Fruit fly (Drosophila melanogaster) whole organism, embryonic: ENCODE results near the gene CG4607.

Experiments
- Asciz ChIP-seq: fragments of 200-800 bp; sonication (Bioruptor generic); optimal IDR thresholded peaks from 2 replicates; lab custom pipeline; 2017; ENCODE audit warnings: missing biosample characterization, mild to moderate bottlenecking, missing genetic modification characterization, missing genetic modification reagents
- Atf6 ChIP-seq: fragments of 200-800 bp; sonication (Bioruptor generic); IDR thresholded peaks from 2 replicates; pipeline ENCODE4 v1.3.6; 2022; ENCODE audit warnings: missing biosample characterization, missing genetic modification characterization
- BtbVII ChIP-seq: fragments of 200-800 bp; sonication (Bioruptor generic); optimal IDR thresholded peaks from 3 replicates; lab custom pipeline; 2017; ENCODE audit warnings: missing biosample characterization, mild to moderate bottlenecking, missing genetic modification characterization
- Bteb2 ChIP-seq: fragments of 200-800 bp; sonication (Bioruptor generic); optimal IDR thresholded peaks from 2 replicates; lab custom pipeline; 2016; ENCODE audit warnings: missing biosample characterization, missing genetic modification characterization
- CG11085 ChIP-seq: fragments of 200-800 bp; sonication (Bioruptor generic); IDR thresholded peaks from 2 replicates; pipeline ENCODE4 v1.3.6; 2022; ENCODE audit warnings: missing biosample characterization, missing genetic modification characterization
- CG11093 ChIP-seq: fragments of 200-800 bp; sonication (Bioruptor generic); IDR thresholded peaks from 3 replicates; pipeline ENCODE4 v1.3.6; 2022; ENCODE audit warnings: missing biosample characterization, missing genetic modification characterization
- CG15514 ChIP-seq: fragments of 200-800 bp; sonication (Bioruptor generic); optimal IDR thresholded peaks from 3 replicates; lab custom pipeline; 2017; ENCODE audit warnings: missing biosample characterization, missing genetic modification characterization, mild to moderate bottlenecking, moderate library complexity, missing genetic modification reagents
- CG1792 ChIP-seq: fragments of 200-800 bp; sonication (Bioruptor generic); optimal IDR thresholded peaks from 2 replicates; lab custom pipeline; 2016; ENCODE audit warnings: missing biosample characterization, missing genetic modification characterization
- CG1832 ChIP-seq: fragments of 200-800 bp; sonication (Bioruptor generic); optimal IDR thresholded peaks from 2 replicates; lab custom pipeline; 2017; ENCODE audit warnings: missing biosample characterization, mild to moderate bottlenecking, missing genetic modification characterization, inconsistent platforms
- CG18764 ChIP-seq: fragments of 200-800 bp; sonication (Bioruptor generic); optimal IDR thresholded peaks from 3 replicates; lab custom pipeline; 2016; ENCODE audit warnings: missing biosample characterization, missing genetic modification characterization
- CG2202 ChIP-seq: fragments of 200-800 bp; sonication (Bioruptor generic); optimal IDR thresholded peaks from 2 replicates; lab custom pipeline; 2018; ENCODE audit warnings: missing biosample characterization, mild to moderate bottlenecking, missing genetic modification characterization
- CG3847 ChIP-seq: fragments of 200-800 bp; sonication (Bioruptor generic); IDR thresholded peaks from 2 replicates; pipeline ENCODE4 v1.3.6; 2022; ENCODE audit warnings: missing biosample characterization, missing genetic modification characterization
- CG43689 ChIP-seq: fragments of 200-800 bp; sonication (Bioruptor generic); IDR thresholded peaks from 2 replicates; pipeline ENCODE4 v1.3.6; 2022; ENCODE audit warnings: missing biosample characterization, missing genetic modification characterization
- CG4404 ChIP-seq: fragments of 200-800 bp; sonication (Bioruptor generic); IDR thresholded peaks from 2 replicates; pipeline ENCODE4 v1.3.6; 2022; ENCODE audit warnings: missing biosample characterization, missing genetic modification characterization
- CG7786 ChIP-seq: fragments of 200-800 bp; sonication (Bioruptor generic); optimal IDR thresholded peaks from 2 replicates; lab custom pipeline; 2016; ENCODE audit warnings: missing biosample characterization, missing genetic modification characterization
- CG7963 ChIP-seq: fragments of 200-800 bp; sonication (Bioruptor generic); IDR thresholded peaks from 3 replicates; pipeline ENCODE4 v1.3.6; 2022; ENCODE audit warnings: missing biosample characterization, missing genetic modification characterization; ENCODE audit not compliant: partially characterized antibody
- CG8478 ChIP-seq: fragments of >200 bp; optimal IDR thresholded peaks from 2 replicates; lab custom pipeline; 2018
- D19B ChIP-seq: fragments of 200-800 bp; sonication (Bioruptor generic); optimal IDR thresholded peaks from 2 replicates; lab custom pipeline; 2017; ENCODE audit warnings: missing biosample characterization, mild to moderate bottlenecking, missing genetic modification characterization
- Dek ChIP-seq: fragments of 200-800 bp; sonication (Bioruptor generic); optimal IDR thresholded peaks from 3 replicates; lab custom pipeline; 2019; ENCODE audit warnings: missing biosample characterization, mild to moderate bottlenecking, missing genetic modification characterization, moderate library complexity
- Fer2 ChIP-seq: fragments of 200-800 bp; sonication (Bioruptor generic); optimal IDR thresholded peaks from 2 replicates; lab custom pipeline; 2018; ENCODE audit warnings: missing biosample characterization, mild to moderate bottlenecking, missing genetic modification characterization, moderate library complexity
- Hr51 ChIP-seq, 2 experiments: fragments of 200-800 bp; sonication (Bioruptor generic); optimal IDR thresholded peaks; 2 replicates in 1 of 2; 3 replicates in 1 of 2; lab custom pipeline; 2016 to 2018; ENCODE audit warnings: missing biosample characterization in 2 of 2, missing genetic modification characterization in 2 of 2, mild to moderate bottlenecking in 1 of 2, moderate library complexity in 1 of 2
- MBD-R2 ChIP-seq: fragments of 200-800 bp; sonication (Bioruptor generic); IDR thresholded peaks from 2 replicates; pipeline ENCODE4 v1.3.6; 2022; ENCODE audit warnings: missing biosample characterization, missing genetic modification characterization
- Mad ChIP-seq: fragments of 200-800 bp; sonication (Bioruptor generic); optimal IDR thresholded peaks from 2 replicates; lab custom pipeline; 2016; ENCODE audit warnings: missing biosample characterization, missing genetic modification characterization
- Max ChIP-seq: fragments of 200-800 bp; sonication (Bioruptor generic); optimal IDR thresholded peaks from 2 replicates; lab custom pipeline; 2016; ENCODE audit warnings: missing biosample characterization, mild to moderate bottlenecking, missing genetic modification characterization
- NC2α ChIP-seq: fragments of 200-800 bp; sonication (Bioruptor generic); optimal IDR thresholded peaks from 2 replicates; lab custom pipeline; 2016; ENCODE audit warnings: missing biosample characterization, missing genetic modification characterization
- Rfx ChIP-seq: fragments of 200-800 bp; sonication (Bioruptor generic); IDR thresholded peaks from 2 replicates; pipeline ENCODE4 v1.3.6; 2022; ENCODE audit warnings: missing biosample characterization, missing genetic modification characterization
- Sox102F ChIP-seq: fragments of 200-800 bp; sonication (Bioruptor generic); optimal IDR thresholded peaks from 2 replicates; lab custom pipeline; 2018; ENCODE audit warnings: missing biosample characterization, mild to moderate bottlenecking, missing genetic modification characterization, moderate library complexity
- Stat92E ChIP-seq, 3 experiments: fragments of >200 bp in 2 of 3; fragments of 200-800 bp in 1 of 3; sonication (Bioruptor generic) in 1 of 3; optimal IDR thresholded peaks; 2 replicates each; lab custom pipeline; 2017 to 2019; ENCODE audit warnings: missing biosample characterization in 3 of 3, missing genetic modification characterization in 3 of 3, mild to moderate bottlenecking in 1 of 3, moderate library complexity in 1 of 3
- abd-A ChIP-seq: fragments of 200-800 bp; sonication (Bioruptor generic); optimal IDR thresholded peaks from 3 replicates; lab custom pipeline; 2019; ENCODE audit warnings: missing biosample characterization, mild to moderate bottlenecking, missing genetic modification characterization, moderate library complexity
- bigmax ChIP-seq: fragments of 200-800 bp; sonication (Bioruptor generic); optimal IDR thresholded peaks from 2 replicates; lab custom pipeline; 2018; ENCODE audit warnings: missing biosample characterization, mild to moderate bottlenecking, missing genetic modification characterization
- ci ChIP-seq: fragments of 200-800 bp; sonication (Bioruptor generic); IDR thresholded peaks from 3 replicates; pipeline ENCODE4 v1.3.6; 2022; ENCODE audit warnings: missing biosample characterization, missing genetic modification characterization
- da ChIP-seq: fragments of 200-800 bp; sonication (Bioruptor generic); optimal IDR thresholded peaks from 2 replicates; lab custom pipeline; 2016; ENCODE audit warnings: missing biosample characterization, missing genetic modification characterization
- ewg ChIP-seq: fragments of 200-800 bp; sonication (Bioruptor generic); optimal IDR thresholded peaks from 3 replicates; lab custom pipeline; 2017; ENCODE audit warnings: mild to moderate bottlenecking, missing biosample characterization, missing genetic modification reagents, missing genetic modification characterization
- exex ChIP-seq: fragments of 200-800 bp; sonication (Bioruptor generic); optimal IDR thresholded peaks from 4 replicates; lab custom pipeline; 2018; ENCODE audit warnings: missing biosample characterization, mild to moderate bottlenecking, missing genetic modification characterization, moderate library complexity
- gt ChIP-seq: fragments of 200-800 bp; sonication (Bioruptor generic); IDR thresholded peaks from 2 replicates; pipeline ENCODE4 v1.3.6; 2022; ENCODE audit warnings: missing biosample characterization, missing genetic modification characterization
- knrl ChIP-seq: fragments of 200-800 bp; sonication (Bioruptor generic); IDR thresholded peaks from 3 replicates; pipeline ENCODE4 v1.3.6; 2022; ENCODE audit warnings: missing biosample characterization, missing genetic modification characterization; ENCODE audit not compliant: partially characterized antibody
- lbe ChIP-seq: fragments of 200-800 bp; sonication (Bioruptor generic); optimal IDR thresholded peaks from 2 replicates; lab custom pipeline; 2016; ENCODE audit warnings: missing biosample characterization, mild to moderate bottlenecking, missing genetic modification characterization
- nerfin-2 ChIP-seq: fragments of 200-800 bp; sonication (Bioruptor generic); IDR thresholded peaks from 2 replicates; pipeline ENCODE4 v1.3.6; 2022; ENCODE audit warnings: missing biosample characterization, missing genetic modification characterization; ENCODE audit not compliant: partially characterized antibody
- onecut ChIP-seq: fragments of 200-800 bp; sonication (Bioruptor generic); IDR thresholded peaks from 2 replicates; pipeline ENCODE4 v1.3.6; 2022; ENCODE audit warnings: missing biosample characterization, missing genetic modification characterization
- p53 ChIP-seq: fragments of 200-800 bp; sonication (Bioruptor generic); optimal IDR thresholded peaks from 2 replicates; lab custom pipeline; 2016; ENCODE audit warnings: missing biosample characterization, missing genetic modification characterization
- pan ChIP-seq, 4 experiments: fragments of >200 bp in 3 of 4; fragments of 200-800 bp in 1 of 4; sonication (Bioruptor generic) in 1 of 4; optimal IDR thresholded peaks in 3 of 4; IDR thresholded peaks in 1 of 4; 2 replicates each; pipeline versions ENCODE4 v1.3.6 to Lab custom; 2017 to 2022; ENCODE audit warnings: missing biosample characterization in 2 of 4, missing genetic modification characterization in 2 of 4, mixed read lengths in 1 of 4
- phol ChIP-seq: fragments of 200-800 bp; sonication (Bioruptor generic); optimal IDR thresholded peaks from 3 replicates; lab custom pipeline; 2018; ENCODE audit warnings: missing biosample characterization, mild to moderate bottlenecking, missing genetic modification characterization, moderate library complexity
- sens ChIP-seq: fragments of 200-800 bp; sonication (Bioruptor generic); peaks from one replicate; lab custom pipeline; 2016; ENCODE audit warnings: missing biosample characterization, missing genetic modification characterization
- sima ChIP-seq: fragments of 200-800 bp; sonication (Bioruptor generic); optimal IDR thresholded peaks from 2 replicates; lab custom pipeline; 2016; ENCODE audit warnings: missing biosample characterization, missing genetic modification characterization
- tna ChIP-seq: fragments of 200-800 bp; sonication (Bioruptor generic); IDR thresholded peaks from 2 replicates; pipeline ENCODE4 v1.3.6; 2022; ENCODE audit warnings: missing biosample characterization, missing genetic modification characterization; ENCODE audit not compliant: partially characterized antibody
- trh ChIP-seq: fragments of 200-800 bp; sonication (Bioruptor generic); optimal IDR thresholded peaks from 2 replicates; lab custom pipeline; 2016; ENCODE audit warnings: missing biosample characterization, missing genetic modification characterization
- unc-4 ChIP-seq: fragments of 200-800 bp; sonication (Bioruptor generic); IDR thresholded peaks from 2 replicates; pipeline ENCODE4 v1.3.6; 2022; ENCODE audit warnings: missing biosample characterization, missing genetic modification characterization; ENCODE audit not compliant: partially characterized antibody
- wek ChIP-seq: fragments of 200-800 bp; sonication (Bioruptor generic); optimal IDR thresholded peaks from 3 replicates; lab custom pipeline; 2018; ENCODE audit warnings: missing biosample characterization, mild to moderate bottlenecking, missing genetic modification characterization, moderate library complexity
- zen ChIP-seq: fragments of 200-800 bp; sonication (Bioruptor generic); optimal IDR thresholded peaks from 3 replicates; lab custom pipeline; 2018; ENCODE audit warnings: missing biosample characterization, mild to moderate bottlenecking, missing genetic modification characterization, moderate library complexity

The CG4607 gene

dm6 chrX:7095292-7095911 lies 26.2 kb downstream of the CG4607 start (continued):
- TF ChIP-seq Rfx: peak; percentile 82
- no peak for TF ChIP-seq bigmax (GFP tag; lab: Kevin White, UChicago)
- TF ChIP-seq sens (GFP tag; lab: Kevin White, UChicago): peak; percentile 95
- no peak for TF ChIP-seq knrl (GFP tag; lab: Robert Waterston, UW)
- no peak for TF ChIP-seq da (GFP tag; lab: Kevin White, UChicago)
- peak; percentile 72 for TF ChIP-seq Dek (tag; lab: Kevin White, UChicago)
- peak; percentile 76 for TF ChIP-seq Asciz (GFP tag; lab: Kevin White, UChicago)
- TF ChIP-seq Sox102F (GFP tag; lab: Kevin White, UChicago): peak; percentile 89
- peak; percentile 72 for TF ChIP-seq CG11093
- TF ChIP-seq D19B (GFP tag; lab: Kevin White, UChicago): peak; percentile 12
- no peak for TF ChIP-seq CG4404 (GFP tag; lab: Robert Waterston, UW)
- no peak for TF ChIP-seq CG1832
- peak; percentile 50 for TF ChIP-seq Mad
- TF ChIP-seq CG15514: peak; percentile 58
- TF ChIP-seq trh (GFP tag; lab: Kevin White, UChicago): no peak
- TF ChIP-seq ci (GFP tag; lab: Robert Waterston, UW): peak; percentile 90
- TF ChIP-seq Hr51 (GFP tag; optimal IDR thresholded peaks at IDR 0.05; lab: Kevin White, UChicago): peak; percentile 46 to 87
- peak; percentile 10 for TF ChIP-seq zen (tag; lab: Kevin White, UChicago)
- TF ChIP-seq unc-4: no peak
- TF ChIP-seq CG8478 (lab: Kevin White, UChicago): no peak
- TF ChIP-seq CG18764: peak; percentile 61
- TF ChIP-seq BtbVII (GFP tag; lab: Kevin White, UChicago): peak; percentile 44
- TF ChIP-seq wek (GFP tag; lab: Kevin White, UChicago): peak; percentile 70
- peak; percentile 67 for TF ChIP-seq CG3847 (GFP tag; lab: Robert Waterston, UW)
- TF ChIP-seq lbe (GFP tag; lab: Kevin White, UChicago): peak; percentile 82
- TF ChIP-seq p53 (GFP tag; lab: Kevin White, UChicago): peak; percentile 31
- no peak for TF ChIP-seq pan (optimal IDR thresholded peaks at IDR 0.05; lab: Kevin White, UChicago)
- TF ChIP-seq pan (GFP tag; optimal IDR thresholded peaks at IDR 0.05 in 1 of 2, IDR thresholded peaks at IDR 0.05 in 1 of 2): peak in 1 of 2 experiments; percentile 80
- no peak for TF ChIP-seq tna (GFP tag; lab: Robert Waterston, UW)
- peak; percentile 84 for TF ChIP-seq phol (tag; lab: Kevin White, UChicago)
- TF ChIP-seq ewg (GFP tag; lab: Kevin White, UChicago): peak; percentile 59
- TF ChIP-seq exex (tag; lab: Kevin White, UChicago): peak; percentile 3
- no peak for TF ChIP-seq abd-A
- TF ChIP-seq NC2α (GFP tag; lab: Kevin White, UChicago): peak; percentile 56
- TF ChIP-seq Bteb2 (GFP tag; lab: Kevin White, UChicago): peak; percentile 51
- peak; percentile 54 for TF ChIP-seq CG7786 (GFP tag; lab: Kevin White, UChicago)
- no peak for TF ChIP-seq CG11085 (GFP tag; lab: Robert Waterston, UW)
- TF ChIP-seq CG43689 (GFP tag; lab: Robert Waterston, UW): peak; percentile 41; the same call in 1 of the 2 replicates
- peak; percentile 48 for TF ChIP-seq CG1792 (GFP tag; lab: Kevin White, UChicago)
- no peak for TF ChIP-seq gt
- peak; percentile 55 for TF ChIP-seq Max (GFP tag; lab: Kevin White, UChicago)
- peak; percentile 41; the same call in 1 of the 2 replicates for TF ChIP-seq MBD-R2 (GFP tag; lab: Robert Waterston, UW)
- TF ChIP-seq Stat92E (GFP tag; optimal IDR thresholded peaks at IDR 0.05; lab: Kevin White, UChicago): no peak
- peak; percentile 49 for TF ChIP-seq CG2202
- TF ChIP-seq sima (GFP tag; lab: Kevin White, UChicago): peak; percentile 2
- TF ChIP-seq onecut (GFP tag; lab: Robert Waterston, UW): peak; percentile 80
- no peak for TF ChIP-seq nerfin-2 (GFP tag; lab: Robert Waterston, UW)
- TF ChIP-seq CG7963 (GFP tag; lab: Robert Waterston, UW): no peak
- peak; percentile 57; the same call in 1 of the 2 replicates for TF ChIP-seq Atf6 (GFP tag; lab: Robert Waterston, UW)
- peak; percentile 28 for TF ChIP-seq Fer2 (tag; lab: Kevin White, UChicago)
